Worm (Caenorhabditis elegans): ENCODE data around the gene T23D5.8.
"Not testable (repeated sequence)": the region's sequence is repeated elsewhere in the genome, so short reads cannot be mapped to it uniquely, and the experiment has no call there.

Gene T23D5.8

DNA sequence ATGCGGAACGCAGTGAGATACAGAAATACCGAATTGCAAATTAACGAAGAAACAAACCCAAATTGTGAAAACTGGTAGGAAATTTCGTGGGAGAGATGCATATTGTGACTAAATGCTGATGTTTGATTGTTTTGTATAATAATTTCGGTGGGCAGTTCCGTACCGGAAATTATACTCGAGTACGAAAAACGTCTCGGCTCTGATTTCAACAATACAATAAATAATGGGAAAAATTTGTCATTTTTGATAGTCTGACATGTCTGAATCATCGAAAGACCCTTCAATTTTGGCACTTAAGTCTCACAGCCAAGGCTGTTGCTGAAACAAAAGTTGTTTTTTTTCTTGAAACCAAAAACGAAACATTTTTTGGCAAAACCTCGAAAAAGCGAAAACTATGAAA, 3.8 kb upstream of the T23D5.8 start, which contains the start of gene str-43 (continued):
- no peak for TF ChIP-seq nhr-111 (GFP tag; optimal IDR thresholded peaks at IDR 0.05)
- TF ChIP-seq ceh-20 (GFP tag; IDR thresholded peaks at IDR 0.05): no peak
- no peak for TF ChIP-seq lin-1 (GFP tag; IDR thresholded peaks at IDR 0.05)
- TF ChIP-seq mxl-3 (GFP tag; optimal IDR thresholded peaks at IDR 0.05): no peak
- no peak for TF ChIP-seq zfp-2 (tag; optimal IDR thresholded peaks at IDR 0.05)
- no peak for TF ChIP-seq ceh-32 (tag; optimal IDR thresholded peaks at IDR 0.05; ENCODE audit: poor library complexity)

DNA sequence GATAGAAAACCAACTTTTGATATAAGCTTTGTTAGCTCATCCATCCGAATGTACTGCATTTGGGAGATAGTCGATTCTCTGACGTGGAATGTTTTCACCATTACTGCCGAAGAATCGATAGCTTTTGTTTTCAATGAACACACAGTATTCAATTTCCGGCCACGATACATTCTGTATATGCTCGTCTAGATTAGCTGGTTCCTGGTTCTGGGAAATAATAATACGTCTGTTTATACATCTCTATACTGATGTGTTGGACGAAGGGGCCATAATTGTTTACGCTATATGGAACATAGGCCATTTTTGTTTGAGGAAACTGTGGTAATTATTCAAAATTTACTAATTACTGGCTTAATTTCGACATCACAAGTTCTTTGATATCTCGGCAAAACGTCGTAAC, 1.9 kb upstream of the T23D5.8 start, which contains the start of gene str-6:
Gene str-6, minus strand, starts transcription at position 101 of the 400 bp plus-strand sequence.
- TF ChIP-seq ama-1 (optimal IDR thresholded peaks at IDR 0.05) (no peak), snpc-1.2 (GFP tag; IDR thresholded peaks at IDR 0.05) (no peak), ceh-28 (tag; optimal IDR thresholded peaks at IDR 0.05) (no peak), madf-5 (GFP tag; IDR thresholded peaks at IDR 0.05) (no peak), cey-2 (tag; optimal IDR thresholded peaks at IDR 0.05; ENCODE audit: borderline replicate concordance, insufficient read depth) (no peak), unc-39 (tag; optimal IDR thresholded peaks at IDR 0.05) (no peak), madf-9 (GFP tag; conservative IDR thresholded peaks at IDR 0.05) (no peak), ZK546.5 (tag; optimal IDR thresholded peaks at IDR 0.05) (no peak), hmg-1.1 (GFP tag; IDR thresholded peaks at IDR 0.05) (no peak), mep-1 (tag; optimal IDR thresholded peaks at IDR 0.05) (no peak)

ce11 chrV:15744366-15744765, 3.9 kb downstream of the T23D5.8 start, which contains the start of gene str-19:
Gene str-19, minus strand, starts transcription at chrV:15744466.
- not testable (repeated sequence) for TF ChIP-seq F44E2.7 (GFP tag; IDR thresholded peaks at IDR 0.05); pha-4 (GFP tag; IDR thresholded peaks at IDR 0.05); pha-4 (tag; optimal IDR thresholded peaks at IDR 0.05); jun-1 (tag; optimal IDR thresholded peaks at IDR 0.05)

- TF ChIP-seq vab-7 (GFP tag; IDR thresholded peaks at IDR 0.05) (no peak), unc-39 (tag; optimal IDR thresholded peaks at IDR 0.05) (no peak), fkh-10 (GFP tag; optimal IDR thresholded peaks at IDR 0.05) (no peak), mxl-2 (GFP tag; conservative IDR thresholded peaks at IDR 0.05) (no peak), zip-11 (GFP tag; IDR thresholded peaks at IDR 0.05) (no peak), zfp-2 (tag; optimal IDR thresholded peaks at IDR 0.05) (no peak), ama-1 (optimal IDR thresholded peaks at IDR 0.05) (no peak), dmd-9 (GFP tag; IDR thresholded peaks at IDR 0.05) (no peak), ces-1 (GFP tag; optimal IDR thresholded peaks at IDR 0.05) (no peak), jun-1 (tag; optimal IDR thresholded peaks at IDR 0.05) (no peak), sdz-12 (GFP tag; optimal IDR thresholded peaks at IDR 0.05) (no peak), ZK546.5 (tag; optimal IDR thresholded peaks at IDR 0.05) (no peak), F26F4.8 (GFP tag; conservative IDR thresholded peaks at IDR 0.05) (no peak)
Measured at ce11 chrV:15741851-15742250, 6.4 kb downstream of the T23D5.8 start, which contains the start of gene str-18. Gene str-18, minus strand, starts transcription at chrV:15741951.

- TF ChIP-seq lin-1 (GFP tag; IDR thresholded peaks at IDR 0.05) (no peak), hmg-1.1 (GFP tag; IDR thresholded peaks at IDR 0.05) (no peak), daf-16 (GFP tag; optimal IDR thresholded peaks at IDR 0.05) (no peak), daf-16 (tag; optimal IDR thresholded peaks at IDR 0.05) (no peak), ama-1 (optimal IDR thresholded peaks at IDR 0.05) (no peak), lin-38 (GFP tag; IDR thresholded peaks at IDR 0.05) (no peak), aha-1 (tag) (peak; percentile 61), egl-27 (tag; optimal IDR thresholded peaks at IDR 0.05) (no peak)
Measured at ce11 chrV:15735720-15736119, 12.5 kb downstream of the T23D5.8 start, which contains the start of gene str-27. Gene str-27, minus strand, starts transcription at chrV:15735820.
